Worm (Caenorhabditis elegans): Measurements from ENCODE around the gene Y94H6A.10.

DNA sequence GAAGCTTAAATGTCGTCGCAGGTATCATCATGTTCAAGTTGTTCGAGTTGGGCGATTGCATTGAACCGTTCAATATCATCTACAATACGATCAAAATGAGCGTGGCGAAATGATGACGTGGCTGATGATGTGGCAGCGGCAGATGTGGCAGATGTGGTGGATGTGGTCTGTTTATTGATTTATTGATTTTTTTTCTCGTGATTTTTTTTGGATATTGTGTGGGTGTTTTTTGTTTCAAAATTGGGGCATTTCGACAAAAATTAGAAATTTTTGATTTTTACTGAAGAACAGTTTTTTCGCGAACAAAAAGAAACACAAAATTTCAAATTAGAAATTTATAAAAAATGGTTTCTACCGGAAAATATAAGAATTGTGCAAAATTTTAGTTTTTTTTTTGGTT lies 30.2 kb downstream of the Y94H6A.10 start:
- TF ChIP-seq ama-1 (optimal IDR thresholded peaks at IDR 0.05) (no peak), ceh-13 (GFP tag; optimal IDR thresholded peaks at IDR 0.05) (no peak), tbx-37 (GFP tag; conservative IDR thresholded peaks at IDR 0.05) (no peak), pes-1 (GFP tag; IDR thresholded peaks at IDR 0.05) (no peak), tra-4 (tag; optimal IDR thresholded peaks at IDR 0.05) (no peak), tbx-11 (GFP tag; IDR thresholded peaks at IDR 0.05) (no peak), hmbx-1 (tag; optimal IDR thresholded peaks at IDR 0.05) (no peak), sea-1 (GFP tag; conservative IDR thresholded peaks at IDR 0.05) (no peak), hnd-1 (tag; optimal IDR thresholded peaks at IDR 0.05) (no peak), B0310.2 (tag; optimal IDR thresholded peaks at IDR 0.05) (no peak), ets-7 (tag; optimal IDR thresholded peaks at IDR 0.05) (no peak), scrt-1 (GFP tag; IDR thresholded peaks at IDR 0.05) (no peak)
